Worm (Caenorhabditis elegans): ENCODE results near the gene Y75B8A.10.

ce11 chrIII:12156582-12156981 is 26.2 kb downstream of the Y75B8A.10 start:
- no peak for TF ChIP-seq klf-2 (GFP tag; conservative IDR thresholded peaks at IDR 0.05)
- TF ChIP-seq tab-1 (GFP tag; IDR thresholded peaks at IDR 0.05) = no peak
- 0 out of 2 replicates have a peak, but pooled peaks have one; percentile 9 for TF ChIP-seq flt-1 (GFP tag; IDR thresholded peaks at IDR 0.05)
- no peak for TF ChIP-seq ztf-29 (GFP tag; IDR thresholded peaks at IDR 0.05)
- no peak for TF ChIP-seq T22C8.4 (GFP tag; IDR thresholded peaks at IDR 0.05)
- TF ChIP-seq ref-1 (GFP tag; conservative IDR thresholded peaks at IDR 0.05) = no peak
- no peak for TF ChIP-seq ztf-23 (GFP tag; IDR thresholded peaks at IDR 0.05)
- TF ChIP-seq cog-1 (tag; optimal IDR thresholded peaks at IDR 0.05) = no peak
- no peak for TF ChIP-seq med-1 (GFP tag; optimal IDR thresholded peaks at IDR 0.05; ENCODE audit: insufficient read depth)

Data from whole organism, midembryonic.